Worm (Caenorhabditis elegans): Measurements from ENCODE around the gene cyn-7.
A peak's percentile ranks its signal among the peaks of the same experiment; 100 is the strongest.

cyn-7 gene

DNA sequence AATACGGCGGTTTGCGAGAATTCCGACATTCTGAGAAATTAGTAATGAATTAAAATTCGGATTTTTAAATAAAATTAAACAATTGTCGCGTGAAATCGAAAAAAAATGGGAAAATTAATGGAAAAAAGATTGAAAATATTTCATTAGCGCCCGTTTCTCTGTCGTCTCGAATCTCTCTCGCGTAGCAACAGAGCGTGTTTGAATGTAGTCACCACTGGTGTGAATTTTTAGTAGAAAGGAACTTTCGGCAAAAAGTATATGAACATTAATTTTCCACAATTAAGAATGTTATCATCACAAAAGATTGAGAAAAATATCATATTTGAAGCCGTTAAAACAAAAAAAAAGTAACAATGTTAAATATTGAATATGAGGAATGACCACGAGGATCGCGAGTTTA is 50.4 kb downstream of the cyn-7 start, which contains the start of gene aipl-1 (continued):
- TF ChIP-seq xbp-1 (tag; optimal IDR thresholded peaks at IDR 0.05) (peak; percentile 69), fkh-4 (tag; optimal IDR thresholded peaks at IDR 0.05; ENCODE audit: borderline replicate concordance) (no peak), zip-4 (GFP tag; optimal IDR thresholded peaks at IDR 0.05) (no peak), elt-3 (tag; optimal IDR thresholded peaks at IDR 0.05) (peak in 2 of 6 experiments; percentile 9 to 83), unc-30 (tag; optimal IDR thresholded peaks at IDR 0.05) (no peak), ceh-8 (GFP tag; optimal IDR thresholded peaks at IDR 0.05) (no peak), swsn-7 (tag; optimal IDR thresholded peaks at IDR 0.05) (peak; percentile 63), vab-15 (tag; optimal IDR thresholded peaks at IDR 0.05) (peak; percentile 78), hpl-2 (GFP tag; optimal IDR thresholded peaks at IDR 0.05) (no peak), nhr-28 (tag; optimal IDR thresholded peaks at IDR 0.05) (no peak), rnt-1 (tag; optimal IDR thresholded peaks at IDR 0.05) (peak; percentile 93), Y116A8C.19 (tag; optimal IDR thresholded peaks at IDR 0.05; ENCODE audit: borderline replicate concordance) (no peak), ceh-88 (GFP tag; IDR thresholded peaks at IDR 0.05) (peak; percentile 14; the same call in 1 of the 2 replicates), mep-1 (tag; optimal IDR thresholded peaks at IDR 0.05) (peak; percentile 84), snu-23 (GFP tag; optimal IDR thresholded peaks at IDR 0.05) (peak; percentile 86), dpl-1 (GFP tag; optimal IDR thresholded peaks at IDR 0.05) (peak; percentile 85 to 90 (median 87)), fkh-10 (GFP tag; optimal IDR thresholded peaks at IDR 0.05) (peak; percentile 47), blmp-1 (tag; optimal IDR thresholded peaks at IDR 0.05) (peak; percentile 95), unc-86 (tag; optimal IDR thresholded peaks at IDR 0.05) (peak; percentile 49), mef-2 (tag; optimal IDR thresholded peaks at IDR 0.05) (peak; percentile 43), nhr-77 (tag; optimal IDR thresholded peaks at IDR 0.05) (peak; percentile 76), jun-1 (tag; optimal IDR thresholded peaks at IDR 0.05) (peak; percentile 41), ceh-90 (tag; optimal IDR thresholded peaks at IDR 0.05) (no peak), aly-2 (tag; optimal IDR thresholded peaks at IDR 0.05) (no peak), zag-1 (tag; optimal IDR thresholded peaks at IDR 0.05) (no peak), lsy-2 (tag; optimal IDR thresholded peaks at IDR 0.05) (peak; percentile 74 to 92), nhr-237 (tag; optimal IDR thresholded peaks at IDR 0.05) (peak; percentile 6), mdl-1 (tag; optimal IDR thresholded peaks at IDR 0.05) (peak in 1 of 2 experiments; percentile 59), elt-2 (tag; optimal IDR thresholded peaks at IDR 0.05) (peak; percentile 21), fkh-8 (tag; optimal IDR thresholded peaks at IDR 0.05) (peak; percentile 87), lin-35 (GFP tag; optimal IDR thresholded peaks at IDR 0.05) (peak; percentile 88 to 95), alr-1 (tag; optimal IDR thresholded peaks at IDR 0.05; ENCODE audit: borderline replicate concordance) (no peak), unc-62 (GFP tag; optimal IDR thresholded peaks at IDR 0.05) (no peak), ztf-4 (tag; optimal IDR thresholded peaks at IDR 0.05) (no peak), ces-1 (GFP tag; optimal IDR thresholded peaks at IDR 0.05) (no peak), skn-1 (tag; optimal IDR thresholded peaks at IDR 0.05) (peak; percentile 86), dsc-1 (tag; optimal IDR thresholded peaks at IDR 0.05) (peak; percentile 36), C04F5.9 (tag; optimal IDR thresholded peaks at IDR 0.05) (no peak), mab-9 (GFP tag; IDR thresholded peaks at IDR 0.05) (no peak), nhr-47 (tag; optimal IDR thresholded peaks at IDR 0.05) (peak; percentile 79), nhr-90 (tag; optimal IDR thresholded peaks at IDR 0.05; ENCODE audit: poor library complexity) (peak; percentile 56), nhr-12 (tag; optimal IDR thresholded peaks at IDR 0.05) (no peak), unc-130 (tag; optimal IDR thresholded peaks at IDR 0.05) (peak; percentile 76), ztf-11 (tag; optimal IDR thresholded peaks at IDR 0.05) (peak in 1 of 2 experiments; percentile 67), nhr-85 (tag) (peak; percentile 47), pag-3 (tag; optimal IDR thresholded peaks at IDR 0.05; ENCODE audit: borderline replicate concordance, insufficient read depth) (no peak), ceh-63 (GFP tag; optimal IDR thresholded peaks at IDR 0.05) (no peak), tlp-1 (tag; optimal IDR thresholded peaks at IDR 0.05) (no peak)
